Fruit fly (Drosophila melanogaster): ENCODE measurements around the gene timeout.

Gene timeout

dm6 chr3R:13155587-13155986, 67.1 kb downstream of the timeout start, which contains the start of gene 2mit:
Gene 2mit (minus strand): TSS chr3R:13155687.
- TF ChIP-seq pan (optimal IDR thresholded peaks at IDR 0.05) (no peak), CrebA (GFP tag; optimal IDR thresholded peaks at IDR 0.05; ENCODE audit: borderline replicate concordance) (no peak), Mio (GFP tag; optimal IDR thresholded peaks at IDR 0.05) (no peak), Dfd (GFP tag; optimal IDR thresholded peaks at IDR 0.05) (no peak), dmrt93B (GFP tag; optimal IDR thresholded peaks at IDR 0.05) (no peak), rgr (GFP tag; optimal IDR thresholded peaks at IDR 0.05) (no peak), N (GFP tag; optimal IDR thresholded peaks at IDR 0.05) (no peak), GATAd (GFP tag; optimal IDR thresholded peaks at IDR 0.05) (no peak), dl (GFP tag; optimal IDR thresholded peaks at IDR 0.05; ENCODE audit: insufficient read depth in 1 of 2, partially characterized antibody in 2 of 2) (no peak), psq (GFP tag; optimal IDR thresholded peaks at IDR 0.05) (no peak), Vsx2 (GFP tag; optimal IDR thresholded peaks at IDR 0.05; ENCODE audit: partially characterized antibody) (no peak), sage (GFP tag; optimal IDR thresholded peaks at IDR 0.05) (no peak)

dm6 chr3R:13181004-13181403, 92.6 kb downstream of the timeout start, which contains the start of gene CG8138:
Gene CG8138 (plus strand): TSS chr3R:13181304.
- TF ChIP-seq Hnf4 (GFP tag; optimal IDR thresholded peaks at IDR 0.05) (no peak), psq (GFP tag; optimal IDR thresholded peaks at IDR 0.05) (no peak), fru (GFP tag; optimal IDR thresholded peaks at IDR 0.05) (no peak), CrebA (GFP tag; optimal IDR thresholded peaks at IDR 0.05; ENCODE audit: borderline replicate concordance) (no peak), tai (GFP tag; optimal IDR thresholded peaks at IDR 0.05) (no peak), Sp1 (GFP tag; optimal IDR thresholded peaks at IDR 0.05) (no peak), Dif (GFP tag; optimal IDR thresholded peaks at IDR 0.05; ENCODE audit: partially characterized antibody) (no peak), Abd-B (GFP tag; optimal IDR thresholded peaks at IDR 0.05) (no peak), dl (GFP tag; optimal IDR thresholded peaks at IDR 0.05; ENCODE audit: insufficient read depth in 1 of 2, partially characterized antibody in 2 of 2) (no peak), brk (GFP tag; optimal IDR thresholded peaks at IDR 0.05) (no peak), CG32264 (GFP tag; optimal IDR thresholded peaks at IDR 0.05) (no peak), Jra (GFP tag; optimal IDR thresholded peaks at IDR 0.05) (no peak), jim (GFP tag; optimal IDR thresholded peaks at IDR 0.05) (no peak), woc (GFP tag; optimal IDR thresholded peaks at IDR 0.05) (no peak), ey (GFP tag; optimal IDR thresholded peaks at IDR 0.05) (no peak), lola (GFP tag; optimal IDR thresholded peaks at IDR 0.05) (no peak), Hr83 (GFP tag; optimal IDR thresholded peaks at IDR 0.05; ENCODE audit: poor library complexity, severe bottlenecking) (no peak), dmrt93B (GFP tag; optimal IDR thresholded peaks at IDR 0.05) (no peak)

DNA sequence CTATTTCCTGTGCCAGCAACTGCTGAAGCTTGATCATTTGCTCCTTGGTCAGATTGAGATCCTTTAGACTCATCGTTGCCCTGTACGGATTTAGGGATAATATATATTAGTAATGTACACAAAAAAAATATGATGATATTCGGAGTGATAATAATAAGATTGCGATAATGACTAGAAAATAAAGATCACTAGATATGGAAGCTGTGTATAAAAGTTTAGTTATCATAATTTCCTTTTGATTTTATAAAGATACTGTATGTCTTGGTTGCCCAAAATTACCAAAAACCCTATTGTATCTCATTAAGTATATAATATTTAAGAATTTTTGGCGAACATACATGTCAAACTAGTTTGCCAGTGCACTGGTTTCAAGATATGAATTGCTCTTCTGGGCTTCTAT, 97.9 kb downstream of the timeout start, which contains the start of gene CG8508:
Gene CG8508, minus strand, starts transcription at position 101 of the 400 bp plus-strand sequence.
- no peak for TF ChIP-seq br (GFP tag; optimal IDR thresholded peaks at IDR 0.05)
- no peak for TF ChIP-seq Hr78 (GFP tag; optimal IDR thresholded peaks at IDR 0.05)
- TF ChIP-seq CG32264 (GFP tag; optimal IDR thresholded peaks at IDR 0.05): no peak

DNA sequence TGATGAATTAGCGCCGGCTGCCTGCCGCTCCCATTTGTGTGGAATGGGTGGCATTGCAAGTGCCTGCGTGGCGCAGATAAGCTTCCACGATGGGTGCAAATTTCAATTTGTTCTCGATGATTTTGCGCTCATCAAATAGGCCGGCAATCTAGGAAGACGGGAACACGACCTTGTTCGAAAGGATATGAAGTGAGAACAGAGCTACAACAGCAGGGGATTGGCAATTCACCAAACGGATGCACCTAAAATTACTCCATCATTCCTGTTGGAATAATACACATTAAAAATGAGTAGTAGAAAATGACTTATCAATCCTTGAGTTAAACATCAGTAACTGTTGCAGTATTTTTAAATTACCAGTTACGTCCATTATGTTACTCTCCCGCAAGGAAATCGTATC, 99.8 kb downstream of the timeout start, which contains the start of gene CG14380:
Gene CG14380, plus strand, starts transcription at position 301 of the 400 bp plus-strand sequence.
- no peak for TF ChIP-seq dsf (GFP tag; optimal IDR thresholded peaks at IDR 0.05; ENCODE audit: borderline replicate concordance)
- TF ChIP-seq ey (GFP tag; optimal IDR thresholded peaks at IDR 0.05): no peak
- no peak for TF ChIP-seq sv (GFP tag; optimal IDR thresholded peaks at IDR 0.05)
- no peak for TF ChIP-seq Jra (GFP tag; optimal IDR thresholded peaks at IDR 0.05)
- no peak for TF ChIP-seq usp (GFP tag; optimal IDR thresholded peaks at IDR 0.05)
- TF ChIP-seq foxo (GFP tag; optimal IDR thresholded peaks at IDR 0.05): no peak
- no peak for TF ChIP-seq N (GFP tag; optimal IDR thresholded peaks at IDR 0.05)
- TF ChIP-seq Dfd (GFP tag; optimal IDR thresholded peaks at IDR 0.05): no peak
- no peak for TF ChIP-seq Rel (GFP tag; optimal IDR thresholded peaks at IDR 0.05)
- TF ChIP-seq Rel (tag; optimal IDR thresholded peaks at IDR 0.05): no peak
- no peak for TF ChIP-seq pan (optimal IDR thresholded peaks at IDR 0.05)
- no peak for TF ChIP-seq psq (GFP tag; optimal IDR thresholded peaks at IDR 0.05)
- no peak for TF ChIP-seq CrebA (GFP tag; optimal IDR thresholded peaks at IDR 0.05; ENCODE audit: borderline replicate concordance)
- TF ChIP-seq Hr78 (GFP tag; optimal IDR thresholded peaks at IDR 0.05): no peak
- TF ChIP-seq Mio (GFP tag; optimal IDR thresholded peaks at IDR 0.05): no peak
- TF ChIP-seq lola (GFP tag; optimal IDR thresholded peaks at IDR 0.05): no peak
- no peak for TF ChIP-seq br (GFP tag; optimal IDR thresholded peaks at IDR 0.05)
- TF ChIP-seq Dif (GFP tag; optimal IDR thresholded peaks at IDR 0.05; ENCODE audit: partially characterized antibody): no peak
- no peak for TF ChIP-seq Abd-B (GFP tag; optimal IDR thresholded peaks at IDR 0.05)
- TF ChIP-seq Sp1 (GFP tag; optimal IDR thresholded peaks at IDR 0.05): no peak
- no peak for TF ChIP-seq Hnf4 (GFP tag; optimal IDR thresholded peaks at IDR 0.05)

Measured in whole organism, wandering third instar larva.